Fruit fly (Drosophila melanogaster) whole organism, wandering third instar larva: ENCODE measurements around the gene CG13284.
A peak's percentile ranks its signal among the peaks of the same experiment; 100 is the strongest.

Source experiments
- CG32264 ChIP-seq: fragments of 200-800 bp; sonication (Bioruptor generic); optimal IDR thresholded peaks from 2 replicates; lab custom pipeline; 2016; ENCODE audit warnings: missing biosample characterization, missing genetic modification characterization
- GATAd ChIP-seq: sonication (Bioruptor generic); optimal IDR thresholded peaks from 2 replicates; lab custom pipeline; 2016; ENCODE audit warnings: missing biosample characterization, missing genetic modification characterization
- Hr78 ChIP-seq: fragments of >200 bp; optimal IDR thresholded peaks from 2 replicates; lab custom pipeline; 2017; ENCODE audit warnings: missing biosample characterization, missing genetic modification characterization
- Jra ChIP-seq: sonication (Bioruptor generic); optimal IDR thresholded peaks from 2 replicates; lab custom pipeline; 2016; ENCODE audit warnings: missing biosample characterization, missing genetic modification characterization
- Mio ChIP-seq: sonication (Bioruptor generic); optimal IDR thresholded peaks from 2 replicates; lab custom pipeline; 2016; ENCODE audit warnings: missing biosample characterization, missing genetic modification characterization
- N ChIP-seq: fragments of >200 bp; optimal IDR thresholded peaks from 2 replicates; lab custom pipeline; 2018; ENCODE audit warnings: missing biosample characterization, missing external identifiers, missing genetic modification characterization
- Rel ChIP-seq, 2 experiments: fragments of 200-800 bp; sonication (Bioruptor generic) in 1 of 2; optimal IDR thresholded peaks; 2 replicates in 1 of 2; 3 replicates in 1 of 2; lab custom pipeline; 2016 to 2019; ENCODE audit warnings: mild to moderate bottlenecking in 2 of 2, missing biosample characterization in 2 of 2, missing genetic modification characterization in 2 of 2, moderate library complexity in 1 of 2
- Vsx2 ChIP-seq: fragments of 200-300, 225-300 bp; sonication (Bioruptor generic); optimal IDR thresholded peaks from 2 replicates; lab custom pipeline; 2018; ENCODE audit warnings: missing biosample characterization, missing genetic modification characterization; ENCODE audit not compliant: partially characterized antibody
- dl ChIP-seq, 2 experiments: fragments of 175-275, 200-275 bp in 1 of 2; fragments of 200-275 bp in 1 of 2; sonication (Bioruptor generic); optimal IDR thresholded peaks; lab custom pipeline; 2018; ENCODE audit warnings: mild to moderate bottlenecking in 2 of 2, missing biosample characterization in 2 of 2, missing genetic modification characterization in 2 of 2, moderate library complexity in 2 of 2; ENCODE audit not compliant: partially characterized antibody in 2 of 2, insufficient read depth in 1 of 2
- h ChIP-seq: fragments of 200-800 bp; sonication (Bioruptor generic); optimal IDR thresholded peaks from 3 replicates; lab custom pipeline; 2016; ENCODE audit warnings: missing biosample characterization, mild to moderate bottlenecking, missing genetic modification characterization
- lola ChIP-seq: fragments of >200 bp; optimal IDR thresholded peaks from 2 replicates; lab custom pipeline; 2017; ENCODE audit warnings: missing biosample characterization, missing genetic modification characterization
- psq ChIP-seq: fragments of 200-800 bp; sonication (Bioruptor generic); optimal IDR thresholded peaks from 3 replicates; lab custom pipeline; 2017; ENCODE audit warnings: missing biosample characterization, mild to moderate bottlenecking, missing genetic modification characterization, moderate library complexity
- sv ChIP-seq: fragments of 200-800 bp; sonication (Bioruptor generic); optimal IDR thresholded peaks from 3 replicates; lab custom pipeline; 2016; ENCODE audit warnings: missing biosample characterization, missing genetic modification characterization

- TF ChIP-seq Jra (GFP tag; lab: Kevin White, UChicago) (no peak), Hr78 (no peak), Mio (GFP tag; lab: Kevin White, UChicago) (no peak), dl (GFP tag; optimal IDR thresholded peaks at IDR 0.05; lab: Kevin White, UChicago; ENCODE audit: insufficient read depth in 1 of 2, partially characterized antibody in 2 of 2) (no peak), N (GFP tag; lab: Kevin White, UChicago) (peak; percentile 52), lola (no peak), psq (no peak), CG32264 (GFP tag; lab: Kevin White, UChicago) (no peak), sv (no peak), h (peak; percentile 16), Rel (GFP tag; optimal IDR thresholded peaks at IDR 0.05; lab: Kevin White, UChicago) (no peak), Rel (tag; optimal IDR thresholded peaks at IDR 0.05; lab: Kevin White, UChicago) (no peak), GATAd (GFP tag; lab: Kevin White, UChicago) (no peak), Vsx2 (GFP tag; lab: Kevin White, UChicago) (no peak)
Observed at dm6 chr2L:16826872-16827506, 21.5 kb downstream of the CG13284 start, which contains the start of gene AspRS-m.
